Worm (Caenorhabditis elegans): Measurements from ENCODE around the gene srsx-16.

DNA sequence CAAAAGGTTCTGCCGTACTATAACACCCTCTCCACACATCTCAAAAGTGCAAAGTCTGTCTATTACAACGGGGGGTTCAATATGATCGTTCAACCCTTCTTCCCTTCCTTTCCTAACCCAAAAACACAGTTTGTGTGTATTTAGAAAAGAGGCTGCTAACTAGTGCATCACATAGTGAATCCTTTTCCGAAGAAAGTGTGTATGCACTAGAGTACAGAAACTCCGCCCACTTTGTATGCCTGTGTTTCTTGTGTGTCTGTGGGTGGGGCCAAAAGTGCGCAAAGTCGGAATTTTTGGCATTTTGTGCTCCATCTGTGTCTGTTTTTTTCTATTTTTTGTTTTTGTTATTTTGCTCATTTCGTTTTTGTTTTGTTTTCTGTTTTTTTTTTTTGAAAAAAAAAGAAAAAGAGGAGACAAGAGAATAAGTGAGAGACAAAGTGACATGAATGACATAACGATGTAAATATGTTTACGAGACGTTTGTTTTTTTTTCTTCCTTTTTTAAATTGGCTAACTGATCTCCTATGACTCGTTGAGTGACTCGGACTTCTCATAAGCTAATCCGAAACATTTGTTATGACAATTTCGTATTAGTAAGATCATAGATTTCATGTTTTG lies 20.9 kb downstream of the srsx-16 start:
- no peak for TF ChIP-seq nhr-76 (tag; optimal IDR thresholded peaks at IDR 0.05)
- TF ChIP-seq snpc-1.2 (GFP tag; IDR thresholded peaks at IDR 0.05): no peak

Measured in whole organism, L4 larva.